In genomic region chrII:608341-608740, ce11 we compare ENCODE assay signal across 1 worm cellular context.
TF ChIP-seq lines count a peak whose summit lies in the region.

TSS of gene W04H10.6 (minus strand) at chrII:608441.

TF ChIP-seq in whole organism, L1 larva, 84 proteins besides CTCF, POLR2A, EP300 and RAD21 (continued from another document):
- TF ChIP-seq mab-9 (GFP tag; IDR thresholded peaks at IDR 0.05; lab: Robert Waterston, UW) (no peak), C34B4.2 (tag; optimal IDR thresholded peaks at IDR 0.05; lab: Kevin White, UChicago) (no peak)
